Fruit fly (Drosophila melanogaster) whole organism, embryonic: ENCODE data around the gene CG8507.

ENCODE experiments used
- Bdp1 ChIP-seq: fragments of 200-800 bp; sonication (Bioruptor generic); optimal IDR thresholded peaks from 3 replicates; lab custom pipeline; 2016; ENCODE audit warnings: missing biosample characterization, missing genetic modification characterization
- BtbVII ChIP-seq: fragments of 200-800 bp; sonication (Bioruptor generic); optimal IDR thresholded peaks from 3 replicates; lab custom pipeline; 2017; ENCODE audit warnings: missing biosample characterization, mild to moderate bottlenecking, missing genetic modification characterization
- CG13894 ChIP-seq: fragments of 200-800 bp; sonication (Bioruptor generic); optimal IDR thresholded peaks from 3 replicates; lab custom pipeline; 2018; ENCODE audit warnings: missing biosample characterization, mild to moderate bottlenecking, missing genetic modification characterization, moderate library complexity
- CG15011 ChIP-seq: fragments of 200-800 bp; sonication (Bioruptor generic); optimal IDR thresholded peaks from 3 replicates; lab custom pipeline; 2018; ENCODE audit warnings: missing biosample characterization, mild to moderate bottlenecking, missing genetic modification characterization
- CG17328 ChIP-seq: fragments of 200-800 bp; sonication (Bioruptor generic); IDR thresholded peaks from 2 replicates; pipeline ENCODE4 v1.3.6; 2022; ENCODE audit warnings: missing biosample characterization, missing genetic modification characterization
- CG17385 ChIP-seq: fragments of 200-800 bp; sonication (Bioruptor generic); optimal IDR thresholded peaks from 3 replicates; lab custom pipeline; 2018; ENCODE audit warnings: missing biosample characterization, mild to moderate bottlenecking, missing genetic modification characterization
- CG18262 ChIP-seq: fragments of 200-800 bp; optimal IDR thresholded peaks from 3 replicates; lab custom pipeline; 2019; ENCODE audit warnings: missing biosample characterization, mild to moderate bottlenecking, missing genetic modification characterization, moderate library complexity
- CG30431 ChIP-seq: fragments of 200-800 bp; sonication (Bioruptor generic); optimal IDR thresholded peaks from 2 replicates; lab custom pipeline; 2017; ENCODE audit warnings: missing biosample characterization, missing genetic modification characterization
- CG31388 ChIP-seq: fragments of 200-800 bp; sonication (Bioruptor generic); optimal IDR thresholded peaks from 2 replicates; lab custom pipeline; 2016; ENCODE audit warnings: missing biosample characterization, missing genetic modification characterization
- CG4328 ChIP-seq: fragments of 200-800 bp; sonication (Bioruptor generic); optimal IDR thresholded peaks from 3 replicates; lab custom pipeline; 2017; ENCODE audit warnings: missing biosample characterization, missing genetic modification reagents, missing genetic modification characterization
- CG4707 ChIP-seq: fragments of 200-800 bp; sonication (Bioruptor generic); optimal IDR thresholded peaks from 2 replicates; lab custom pipeline; 2018; ENCODE audit warnings: missing biosample characterization, mild to moderate bottlenecking, missing genetic modification characterization, moderate library complexity
- CG6175 ChIP-seq: fragments of 200-800 bp; sonication (Bioruptor generic); IDR thresholded peaks from 3 replicates; pipeline ENCODE4 v1.3.6; 2022; ENCODE audit warnings: missing biosample characterization, missing genetic modification characterization
- CG8089 ChIP-seq: fragments of 200-800 bp; sonication (Bioruptor generic); optimal IDR thresholded peaks from 3 replicates; lab custom pipeline; 2016; ENCODE audit warnings: missing biosample characterization, missing genetic modification characterization
- CG8924 ChIP-seq: fragments of 200-800 bp; optimal IDR thresholded peaks from 3 replicates; lab custom pipeline; 2019; ENCODE audit warnings: missing biosample characterization, mild to moderate bottlenecking, missing genetic modification characterization, moderate library complexity
- Chrac-16 ChIP-seq: fragments of 200-800 bp; sonication (Bioruptor generic); optimal IDR thresholded peaks from 3 replicates; lab custom pipeline; 2016; ENCODE audit warnings: missing biosample characterization, missing genetic modification characterization
- D19A ChIP-seq: fragments of 200-800 bp; optimal IDR thresholded peaks from 3 replicates; lab custom pipeline; 2019; ENCODE audit warnings: missing biosample characterization, mild to moderate bottlenecking, missing genetic modification characterization, moderate library complexity
- Dfd ChIP-seq, 2 experiments: fragments of >200 bp; optimal IDR thresholded peaks; 2 replicates each; lab custom pipeline; 2017; ENCODE audit warnings: missing biosample characterization in 2 of 2, missing genetic modification characterization in 2 of 2
- Doc2 ChIP-seq: fragments of 200-800 bp; sonication (Bioruptor generic); IDR thresholded peaks from 2 replicates; pipeline ENCODE4 v1.3.6; 2022; ENCODE audit warnings: missing biosample characterization, missing genetic modification characterization
- Elba2 ChIP-seq: fragments of 200-800 bp; sonication (Bioruptor generic); optimal IDR thresholded peaks from 3 replicates; lab custom pipeline; 2016; ENCODE audit warnings: missing biosample characterization, missing genetic modification characterization
- GATAe ChIP-seq: fragments of 200-800 bp; sonication (Bioruptor generic); conservative IDR thresholded peaks from 2 replicates; pipeline ENCODE4 v1.3.6; 2022; ENCODE audit warnings: missing biosample characterization, missing genetic modification characterization
- Gsc ChIP-seq: fragments of 200-800 bp; sonication (Bioruptor generic); IDR thresholded peaks from 2 replicates; pipeline ENCODE4 v1.3.6; 2022; ENCODE audit warnings: missing biosample characterization, missing genetic modification characterization
- HmgZ ChIP-seq: fragments of 200-800 bp; sonication (Bioruptor generic); optimal IDR thresholded peaks from 2 replicates; lab custom pipeline; 2018; ENCODE audit warnings: missing biosample characterization, mild to moderate bottlenecking, missing genetic modification characterization
- MTF-1 ChIP-seq: fragments of 200-800 bp; sonication (Bioruptor generic); optimal IDR thresholded peaks from 2 replicates; lab custom pipeline; 2018; ENCODE audit warnings: missing biosample characterization, mild to moderate bottlenecking, missing genetic modification characterization, borderline replicate concordance
- Opbp ChIP-seq: fragments of 200-800 bp; sonication (Bioruptor generic); IDR thresholded peaks from 3 replicates; pipeline ENCODE4 v1.3.6; 2022; ENCODE audit warnings: missing biosample characterization, missing genetic modification characterization; ENCODE audit not compliant: partially characterized antibody
- Optix ChIP-seq: fragments of 200-800 bp; sonication (Bioruptor generic); IDR thresholded peaks from 3 replicates; pipeline ENCODE4 v1.3.6; 2022; ENCODE audit warnings: missing biosample characterization, missing genetic modification characterization
- Poxn ChIP-seq: fragments of 200-800 bp; sonication (Bioruptor generic); IDR thresholded peaks from 2 replicates; pipeline ENCODE4 v1.3.6; 2022; ENCODE audit warnings: missing biosample characterization, missing genetic modification characterization
- Rx ChIP-seq: fragments of 200-800 bp; sonication (Bioruptor generic); IDR thresholded peaks from 2 replicates; pipeline ENCODE4 v1.3.6; 2022; ENCODE audit warnings: missing biosample characterization, missing genetic modification characterization
- Vsx1 ChIP-seq: fragments of 200-800 bp; sonication (Bioruptor generic); optimal IDR thresholded peaks from 2 replicates; lab custom pipeline; 2017; ENCODE audit warnings: missing biosample characterization, mild to moderate bottlenecking, missing genetic modification characterization, missing genetic modification reagents
- aop ChIP-seq: fragments of 200-800 bp; sonication (Bioruptor generic); IDR thresholded peaks from 2 replicates; pipeline ENCODE4 v1.3.6; 2022; ENCODE audit warnings: missing biosample characterization, missing genetic modification characterization
- az2 ChIP-seq: fragments of 200-800 bp; sonication (Bioruptor generic); optimal IDR thresholded peaks from 3 replicates; lab custom pipeline; 2016; ENCODE audit warnings: missing biosample characterization, missing genetic modification characterization
- br ChIP-seq: fragments of >200 bp; optimal IDR thresholded peaks from 2 replicates; lab custom pipeline; 2017
- cg ChIP-seq: fragments of 200-800 bp; sonication (Bioruptor generic); optimal IDR thresholded peaks from 3 replicates; lab custom pipeline; 2019; ENCODE audit warnings: missing biosample characterization, mild to moderate bottlenecking, missing genetic modification characterization, moderate library complexity
- chm ChIP-seq: fragments of 200-800 bp; sonication (Bioruptor generic); IDR thresholded peaks from 2 replicates; pipeline ENCODE4 v1.3.6; 2022; ENCODE audit warnings: missing biosample characterization, missing genetic modification characterization
- dan ChIP-seq: fragments of 200-800 bp; sonication (Bioruptor generic); IDR thresholded peaks from 2 replicates; pipeline ENCODE4 v1.3.6; 2022; ENCODE audit warnings: missing biosample characterization, missing genetic modification characterization
- danr ChIP-seq: fragments of 200-800 bp; sonication (Bioruptor generic); IDR thresholded peaks from 2 replicates; pipeline ENCODE4 v1.3.6; 2022; ENCODE audit warnings: missing biosample characterization, missing genetic modification characterization
- dimm ChIP-seq: fragments of 200-800 bp; sonication (Bioruptor generic); IDR thresholded peaks from 2 replicates; pipeline ENCODE4 v1.3.6; 2022; ENCODE audit warnings: missing biosample characterization, missing genetic modification characterization
- dmrt11E ChIP-seq: fragments of 200-800 bp; sonication (Bioruptor generic); optimal IDR thresholded peaks from 3 replicates; lab custom pipeline; 2018; ENCODE audit warnings: missing biosample characterization, mild to moderate bottlenecking, missing genetic modification characterization, moderate library complexity
- gt ChIP-seq: fragments of 200-800 bp; sonication (Bioruptor generic); IDR thresholded peaks from 2 replicates; pipeline ENCODE4 v1.3.6; 2022; ENCODE audit warnings: missing biosample characterization, missing genetic modification characterization
- h ChIP-seq: fragments of >200 bp; optimal IDR thresholded peaks from 2 replicates; lab custom pipeline; 2017
- hb ChIP-seq: fragments of 200-800 bp; sonication (Bioruptor generic); IDR thresholded peaks from 3 replicates; pipeline ENCODE4 v1.3.6; 2022; ENCODE audit warnings: missing biosample characterization, missing genetic modification characterization; ENCODE audit not compliant: partially characterized antibody
- knrl ChIP-seq: fragments of 200-800 bp; sonication (Bioruptor generic); IDR thresholded peaks from 3 replicates; pipeline ENCODE4 v1.3.6; 2022; ENCODE audit warnings: missing biosample characterization, missing genetic modification characterization; ENCODE audit not compliant: partially characterized antibody
- luna ChIP-seq: fragments of 200-800 bp; sonication (Bioruptor generic); optimal IDR thresholded peaks from 2 replicates; lab custom pipeline; 2016; ENCODE audit warnings: missing biosample characterization, missing genetic modification characterization
- maf-S ChIP-seq: fragments of 200-800 bp; sonication (Bioruptor generic); optimal IDR thresholded peaks from 2 replicates; lab custom pipeline; 2016; ENCODE audit warnings: missing biosample characterization, missing genetic modification characterization
- mam ChIP-seq: fragments of 200-800 bp; sonication (Bioruptor generic); optimal IDR thresholded peaks from 3 replicates; lab custom pipeline; 2016; ENCODE audit warnings: missing biosample characterization, missing genetic modification characterization
- nerfin-2 ChIP-seq: fragments of 200-800 bp; sonication (Bioruptor generic); IDR thresholded peaks from 2 replicates; pipeline ENCODE4 v1.3.6; 2022; ENCODE audit warnings: missing biosample characterization, missing genetic modification characterization; ENCODE audit not compliant: partially characterized antibody
- onecut ChIP-seq: fragments of 200-800 bp; sonication (Bioruptor generic); IDR thresholded peaks from 2 replicates; pipeline ENCODE4 v1.3.6; 2022; ENCODE audit warnings: missing biosample characterization, missing genetic modification characterization
- pita ChIP-seq: fragments of 200-800 bp; sonication (Bioruptor generic); optimal IDR thresholded peaks from 2 replicates; lab custom pipeline; 2017; ENCODE audit warnings: missing biosample characterization, mild to moderate bottlenecking, missing genetic modification characterization
- slbo ChIP-seq: fragments of 200-800 bp; sonication (Bioruptor generic); IDR thresholded peaks from 2 replicates; pipeline ENCODE4 v1.3.6; 2022; ENCODE audit warnings: missing biosample characterization, missing genetic modification characterization
- sna ChIP-seq: fragments of 200-800 bp; sonication (Bioruptor generic); IDR thresholded peaks from 2 replicates; pipeline ENCODE4 v1.3.6; 2022; ENCODE audit warnings: missing biosample characterization, missing genetic modification characterization; ENCODE audit not compliant: partially characterized antibody
- toy ChIP-seq: fragments of 200-800 bp; sonication (Bioruptor generic); IDR thresholded peaks from 2 replicates; pipeline ENCODE4 v1.3.6; 2022; ENCODE audit warnings: missing biosample characterization, missing genetic modification characterization
- vvl ChIP-seq: fragments of 200-800 bp; sonication (Bioruptor generic); IDR thresholded peaks from 2 replicates; pipeline ENCODE4 v1.3.6; 2022; ENCODE audit warnings: missing biosample characterization, missing genetic modification characterization

CG8507 gene

dm6 chr3R:9759360-9760191 is 31.7 kb upstream of the CG8507 start, which contains the start of gene Mpi (continued):
- TF ChIP-seq br (lab: Kevin White, UChicago) (no peak), gt (GFP tag; lab: Robert Waterston, UW) (no peak), vvl (GFP tag; lab: Robert Waterston, UW) (peak; percentile 53), dimm (GFP tag; lab: Robert Waterston, UW) (no peak), Rx (GFP tag; lab: Robert Waterston, UW) (no peak), chm (GFP tag; lab: Robert Waterston, UW) (0 out of 2 replicates have a peak, but pooled peaks have one; percentile 14), CG4328 (GFP tag; lab: Kevin White, UChicago) (no peak), cg (no peak), CG4707 (GFP tag; lab: Kevin White, UChicago) (peak; percentile 12), Chrac-16 (GFP tag; lab: Kevin White, UChicago) (peak; percentile 21), HmgZ (peak; percentile 37), knrl (GFP tag; lab: Robert Waterston, UW) (peak; percentile 49; the same call in 2 of the 3 replicates), mam (no peak), CG8924 (no peak), Doc2 (GFP tag; lab: Robert Waterston, UW) (no peak), dmrt11E (tag; lab: Kevin White, UChicago) (peak; percentile 49), Elba2 (GFP tag; lab: Kevin White, UChicago) (no peak), hb (no peak), pita (no peak), Opbp (GFP tag; lab: Robert Waterston, UW) (no peak), Vsx1 (GFP tag; lab: Kevin White, UChicago) (no peak), danr (GFP tag; lab: Robert Waterston, UW) (no peak), CG18262 (tag; lab: Kevin White, UChicago) (no peak), CG15011 (no peak), luna (no peak), CG13894 (tag; lab: Kevin White, UChicago) (no peak), aop (GFP tag; lab: Robert Waterston, UW) (no peak), GATAe (GFP tag; lab: Robert Waterston, UW) (no peak), Bdp1 (GFP tag; lab: Kevin White, UChicago) (no peak), az2 (GFP tag; lab: Kevin White, UChicago) (peak; percentile 37), onecut (GFP tag; lab: Robert Waterston, UW) (no peak), CG6175 (GFP tag; lab: Robert Waterston, UW) (no peak), dan (GFP tag; lab: Robert Waterston, UW) (no peak), maf-S (GFP tag; lab: Kevin White, UChicago) (no peak), nerfin-2 (GFP tag; lab: Robert Waterston, UW) (peak; percentile 31; the same call in 1 of the 2 replicates), CG17385 (GFP tag; lab: Kevin White, UChicago) (peak; percentile 40), toy (GFP tag; lab: Robert Waterston, UW) (no peak), CG8089 (GFP tag; lab: Kevin White, UChicago) (no peak), D19A (peak; percentile 100), CG30431 (GFP tag; lab: Kevin White, UChicago) (no peak), Poxn (GFP tag; lab: Robert Waterston, UW) (no peak), MTF-1 (GFP tag; lab: Kevin White, UChicago) (no peak), slbo (GFP tag; lab: Robert Waterston, UW) (peak; percentile 19; the same call in 1 of the 2 replicates), CG17328 (GFP tag; lab: Robert Waterston, UW) (0 out of 2 replicates have a peak, but pooled peaks have one; percentile 12), h (no peak), CG31388 (GFP tag; lab: Kevin White, UChicago) (no peak), Dfd (GFP tag; optimal IDR thresholded peaks at IDR 0.05; lab: Kevin White, UChicago) (no peak), Optix (GFP tag; lab: Robert Waterston, UW) (no peak), BtbVII (GFP tag; lab: Kevin White, UChicago) (no peak), Gsc (no peak), sna (GFP tag; lab: Robert Waterston, UW) (0 out of 2 replicates have a peak, but pooled peaks have one; percentile 50)
